Worm (Caenorhabditis elegans): ENCODE results near the gene oac-46.

Gene oac-46

ce11 chrII:8851996-8852587, at the start of gene oac-46:
oac-46 (minus strand) TSS chrII:8852096.
- TF ChIP-seq blmp-1 (tag; optimal IDR thresholded peaks at IDR 0.05; ENCODE audit: insufficient read depth) (peak; percentile 86), F13H6.1 (tag; optimal IDR thresholded peaks at IDR 0.05) (no peak), sma-9 (GFP tag; optimal IDR thresholded peaks at IDR 0.05) (peak; percentile 22), sma-9 (tag; optimal IDR thresholded peaks at IDR 0.05) (no peak), Y55F3AM.14 (GFP tag; optimal IDR thresholded peaks at IDR 0.05) (no peak), elt-3 (tag; optimal IDR thresholded peaks at IDR 0.05) (no peak), nhr-11 (tag; optimal IDR thresholded peaks at IDR 0.05) (no peak), sma-3 (GFP tag; optimal IDR thresholded peaks at IDR 0.05) (peak; percentile 48), ama-1 (optimal IDR thresholded peaks at IDR 0.05) (no peak), unc-62 (GFP tag; optimal IDR thresholded peaks at IDR 0.05) (no peak), zag-1 (tag; optimal IDR thresholded peaks at IDR 0.05) (no peak), nhr-21 (tag; optimal IDR thresholded peaks at IDR 0.05) (peak; percentile 8), egl-27 (tag; optimal IDR thresholded peaks at IDR 0.05) (peak; percentile 9), mdl-1 (tag; optimal IDR thresholded peaks at IDR 0.05) (no peak), nhr-25 (tag; optimal IDR thresholded peaks at IDR 0.05) (peak; percentile 66)

- TF ChIP-seq sma-3 (GFP tag; optimal IDR thresholded peaks at IDR 0.05) = no peak
- no peak for TF ChIP-seq nhr-11 (tag; optimal IDR thresholded peaks at IDR 0.05)
- TF ChIP-seq mab-5 (tag; optimal IDR thresholded peaks at IDR 0.05) = no peak
These were observed 47.5 kb upstream of the oac-46 start for ce11 chrII:8899357-8899748.

ce11 chrII:8898582-8899356, 46.9 kb upstream of the oac-46 start:
- TF ChIP-seq gmeb-1 (tag; optimal IDR thresholded peaks at IDR 0.05) (no peak), nhr-23 (tag; optimal IDR thresholded peaks at IDR 0.05) (no peak), Y55F3AM.14 (GFP tag; optimal IDR thresholded peaks at IDR 0.05) (no peak), ceh-16 (tag; optimal IDR thresholded peaks at IDR 0.05) (no peak), dmd-4 (tag; optimal IDR thresholded peaks at IDR 0.05) (no peak), unc-39 (tag; optimal IDR thresholded peaks at IDR 0.05) (no peak)

ce11 chrII:8897244-8897643, 45.3 kb upstream of the oac-46 start:
- TF ChIP-seq peb-1 (tag; optimal IDR thresholded peaks at IDR 0.05) (no peak), nhr-11 (tag; optimal IDR thresholded peaks at IDR 0.05) (no peak), unc-39 (tag; optimal IDR thresholded peaks at IDR 0.05) (no peak), unc-62 (GFP tag; optimal IDR thresholded peaks at IDR 0.05) (no peak), mdl-1 (tag; optimal IDR thresholded peaks at IDR 0.05) (no peak), ceh-16 (tag; optimal IDR thresholded peaks at IDR 0.05) (no peak), sem-4 (tag; optimal IDR thresholded peaks at IDR 0.05) (no peak), elt-1 (tag; optimal IDR thresholded peaks at IDR 0.05) (no peak), sma-3 (GFP tag; optimal IDR thresholded peaks at IDR 0.05) (no peak), blmp-1 (tag; optimal IDR thresholded peaks at IDR 0.05; ENCODE audit: insufficient read depth) (no peak), nhr-25 (tag; optimal IDR thresholded peaks at IDR 0.05) (no peak), zag-1 (tag; optimal IDR thresholded peaks at IDR 0.05) (no peak), nhr-6 (tag; optimal IDR thresholded peaks at IDR 0.05) (no peak), sma-9 (GFP tag; optimal IDR thresholded peaks at IDR 0.05) (no peak), sma-9 (tag; optimal IDR thresholded peaks at IDR 0.05) (no peak), aly-2 (tag; optimal IDR thresholded peaks at IDR 0.05) (no peak), C34F6.9 (tag; optimal IDR thresholded peaks at IDR 0.05) (no peak), mab-5 (tag; optimal IDR thresholded peaks at IDR 0.05) (no peak), egl-27 (tag; optimal IDR thresholded peaks at IDR 0.05) (no peak), unc-55 (GFP tag; optimal IDR thresholded peaks at IDR 0.05) (no peak)

- TF ChIP-seq lsy-2 (tag; optimal IDR thresholded peaks at IDR 0.05) (no peak), unc-55 (GFP tag; optimal IDR thresholded peaks at IDR 0.05) (no peak), mbf-1 (tag; optimal IDR thresholded peaks at IDR 0.05) (no peak), Y55F3AM.14 (GFP tag; optimal IDR thresholded peaks at IDR 0.05) (no peak), egl-27 (tag; optimal IDR thresholded peaks at IDR 0.05) (no peak), aly-2 (tag; optimal IDR thresholded peaks at IDR 0.05) (no peak), sma-3 (GFP tag; optimal IDR thresholded peaks at IDR 0.05) (no peak), elt-1 (tag; optimal IDR thresholded peaks at IDR 0.05) (no peak), mdl-1 (tag; optimal IDR thresholded peaks at IDR 0.05) (no peak)
These were observed 44.6 kb upstream of the oac-46 start, which contains the start of gene lat-1 for ce11 chrII:8896541-8896940. lat-1 (plus strand) TSS chrII:8896841.

Data from whole organism, L2 larva.